Fruit fly (Drosophila melanogaster): ENCODE measurements around the gene RabGGTa.

dm6 chr3R:5162213-5162612 is 34.3 kb downstream of the RabGGTa start:
- TF ChIP-seq CG9705 (GFP tag; optimal IDR thresholded peaks at IDR 0.05): no peak
- no peak for TF ChIP-seq psq (GFP tag; optimal IDR thresholded peaks at IDR 0.05)
- no peak for TF ChIP-seq Abd-B (GFP tag; optimal IDR thresholded peaks at IDR 0.05)
- no peak for TF ChIP-seq Sp1 (GFP tag; optimal IDR thresholded peaks at IDR 0.05)
- TF ChIP-seq Dfd (GFP tag; optimal IDR thresholded peaks at IDR 0.05): peak; percentile 68
- TF ChIP-seq pan (optimal IDR thresholded peaks at IDR 0.05): no peak
- TF ChIP-seq Rel (GFP tag; optimal IDR thresholded peaks at IDR 0.05): no peak
- no peak for TF ChIP-seq Rel (tag; optimal IDR thresholded peaks at IDR 0.05)
- no peak for TF ChIP-seq ey (GFP tag; optimal IDR thresholded peaks at IDR 0.05)
- TF ChIP-seq h (GFP tag; optimal IDR thresholded peaks at IDR 0.05): no peak
- TF ChIP-seq br (GFP tag; optimal IDR thresholded peaks at IDR 0.05): no peak
- TF ChIP-seq Hr83 (GFP tag; optimal IDR thresholded peaks at IDR 0.05; ENCODE audit: poor library complexity, severe bottlenecking): no peak

Data from whole organism, wandering third instar larva.